Fruit fly (Drosophila melanogaster): ENCODE results near the gene HSPBAP1.
A peak's percentile ranks its signal among the peaks of the same experiment; 100 is the strongest.

Gene HSPBAP1

DNA sequence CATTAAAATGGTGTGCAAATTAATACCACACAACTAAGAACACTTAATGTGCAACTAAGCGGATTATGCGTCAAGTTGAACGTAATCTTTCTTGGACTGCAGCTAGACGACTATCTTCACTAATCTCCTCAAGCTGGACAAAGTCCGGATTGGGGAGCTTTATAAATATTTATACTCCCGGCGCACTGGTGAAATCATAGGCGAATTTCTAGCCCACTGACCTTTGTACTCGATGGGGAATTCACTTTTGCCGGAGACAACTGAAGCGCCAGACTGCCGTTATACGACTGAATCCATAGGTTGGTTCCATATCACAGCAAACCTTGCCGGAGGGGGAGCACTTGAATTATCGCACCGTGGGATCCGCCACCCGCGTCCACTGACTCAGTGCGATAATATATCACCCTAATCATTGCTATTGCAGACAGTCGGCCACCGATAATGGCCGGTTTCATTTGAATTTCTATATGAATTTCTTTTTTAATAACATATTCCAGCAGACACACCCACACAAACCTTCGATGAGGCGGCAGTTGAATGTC is 11.1 kb downstream of the HSPBAP1 start:
- TF ChIP-seq Dfd (GFP tag; optimal IDR thresholded peaks at IDR 0.05) (no peak), Rel (GFP tag; optimal IDR thresholded peaks at IDR 0.05) (no peak), Rel (tag; optimal IDR thresholded peaks at IDR 0.05) (peak; percentile 97)

DNA sequence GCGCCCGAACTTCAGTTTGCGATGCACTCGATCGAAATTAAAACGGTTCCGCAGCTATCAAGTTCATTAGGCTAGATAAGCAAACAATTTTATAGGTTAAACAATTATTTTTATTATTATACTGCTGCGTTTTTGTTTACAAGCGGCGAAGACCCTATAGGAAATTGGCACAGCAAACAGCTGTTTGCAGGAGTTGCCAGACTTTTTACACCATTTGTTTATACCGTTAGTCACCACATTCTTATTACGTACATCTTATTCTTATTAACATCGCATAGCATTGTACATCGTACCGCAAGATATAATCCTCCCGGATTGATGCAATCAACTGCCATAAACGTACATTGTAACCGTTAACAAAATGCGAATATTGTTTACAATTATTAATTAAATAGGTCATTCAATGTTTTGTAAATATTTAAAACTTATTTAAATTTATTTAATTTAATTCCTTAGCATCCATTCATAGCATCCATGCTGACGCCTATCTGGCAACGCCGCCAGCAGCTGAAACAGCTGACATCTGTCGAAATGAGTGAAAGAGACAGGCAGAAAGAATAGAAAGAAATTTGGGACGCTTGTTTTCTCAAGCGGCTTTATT is 11.6 kb downstream of the HSPBAP1 start, which contains the start of the genes CROT and CG12877:
CROT (minus strand) TSS at position 171 of the 601 bp plus-strand sequence.
CG12877 (plus strand) TSS at position 520 of the 601 bp plus-strand sequence.
- TF ChIP-seq h (GFP tag; optimal IDR thresholded peaks at IDR 0.05) (peak; percentile 62), HLH106 (tag; optimal IDR thresholded peaks at IDR 0.05) (peak; percentile 89), jim (GFP tag; optimal IDR thresholded peaks at IDR 0.05) (peak; percentile 17), br (GFP tag; optimal IDR thresholded peaks at IDR 0.05) (peak; percentile 45), Abd-B (GFP tag; optimal IDR thresholded peaks at IDR 0.05) (no peak), Dif (GFP tag; optimal IDR thresholded peaks at IDR 0.05; ENCODE audit: partially characterized antibody) (no peak), pan (optimal IDR thresholded peaks at IDR 0.05) (no peak), OdsH (GFP tag; optimal IDR thresholded peaks at IDR 0.05) (peak; percentile 65), sage (GFP tag; optimal IDR thresholded peaks at IDR 0.05) (peak; percentile 61), psq (GFP tag; optimal IDR thresholded peaks at IDR 0.05) (peak; percentile 79), fru (GFP tag; optimal IDR thresholded peaks at IDR 0.05) (peak; percentile 69), dmrt93B (GFP tag; optimal IDR thresholded peaks at IDR 0.05) (peak; percentile 77), sv (GFP tag; optimal IDR thresholded peaks at IDR 0.05) (peak; percentile 68), Hr83 (GFP tag; optimal IDR thresholded peaks at IDR 0.05; ENCODE audit: poor library complexity, severe bottlenecking) (peak; percentile 22), Hr78 (GFP tag; optimal IDR thresholded peaks at IDR 0.05) (no peak), CG9705 (GFP tag; optimal IDR thresholded peaks at IDR 0.05) (peak; percentile 83), rgr (GFP tag; optimal IDR thresholded peaks at IDR 0.05) (peak; percentile 87), ey (GFP tag; optimal IDR thresholded peaks at IDR 0.05) (peak; percentile 63), foxo (GFP tag; optimal IDR thresholded peaks at IDR 0.05) (peak in 1 of 2 experiments; percentile 87), woc (GFP tag; optimal IDR thresholded peaks at IDR 0.05) (peak; percentile 39), Sp1 (GFP tag; optimal IDR thresholded peaks at IDR 0.05) (peak; percentile 78), GATAd (GFP tag; optimal IDR thresholded peaks at IDR 0.05) (no peak)

DNA sequence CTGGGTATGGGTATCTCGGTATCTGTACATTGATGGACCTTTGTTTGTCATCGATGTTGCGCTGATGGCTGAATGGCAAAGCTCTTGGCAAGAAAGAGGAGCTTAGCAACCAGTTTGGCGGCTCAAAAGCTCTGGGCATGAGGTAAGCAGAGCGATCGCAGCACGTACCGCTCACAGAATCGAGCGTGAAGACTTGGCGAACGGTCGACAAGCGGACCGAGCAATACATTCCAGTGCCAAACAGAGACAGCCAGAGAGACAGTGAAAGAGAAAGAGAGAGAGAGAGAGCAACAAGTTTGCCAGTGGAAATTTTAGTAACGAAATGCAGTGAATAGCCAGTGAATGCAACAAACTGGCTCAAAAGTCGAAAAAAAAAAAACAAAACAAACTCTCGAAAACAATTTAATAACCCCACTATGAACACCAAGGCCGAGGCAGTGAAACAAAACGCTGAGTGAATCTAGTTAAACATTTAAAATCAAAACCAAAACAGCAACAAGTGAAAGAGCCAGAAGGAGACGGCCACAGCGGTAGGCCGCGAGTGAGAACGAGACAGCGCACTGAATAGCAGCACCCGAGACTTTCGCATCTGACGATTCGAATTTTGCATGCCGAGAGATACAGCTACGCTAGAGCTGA is 41.5 kb downstream of the HSPBAP1 start, which contains the start of gene Ets98B:
Ets98B (plus strand) TSS at position 172 of the 639 bp plus-strand sequence.
- TF ChIP-seq Hnf4 (GFP tag; optimal IDR thresholded peaks at IDR 0.05) (no peak), dmrt93B (GFP tag; optimal IDR thresholded peaks at IDR 0.05) (no peak), woc (GFP tag; optimal IDR thresholded peaks at IDR 0.05) (no peak), psq (GFP tag; optimal IDR thresholded peaks at IDR 0.05) (peak; percentile 23), Jra (GFP tag; optimal IDR thresholded peaks at IDR 0.05) (no peak), ey (GFP tag; optimal IDR thresholded peaks at IDR 0.05) (no peak), N (GFP tag; optimal IDR thresholded peaks at IDR 0.05) (no peak), lola (GFP tag; optimal IDR thresholded peaks at IDR 0.05) (no peak), fru (GFP tag; optimal IDR thresholded peaks at IDR 0.05) (no peak), GATAd (GFP tag; optimal IDR thresholded peaks at IDR 0.05) (no peak), Vsx2 (GFP tag; optimal IDR thresholded peaks at IDR 0.05; ENCODE audit: partially characterized antibody) (peak; percentile 56), h (GFP tag; optimal IDR thresholded peaks at IDR 0.05) (peak; percentile 14), Hr83 (GFP tag; optimal IDR thresholded peaks at IDR 0.05; ENCODE audit: poor library complexity, severe bottlenecking) (no peak), Abd-B (GFP tag; optimal IDR thresholded peaks at IDR 0.05) (no peak), Hr78 (GFP tag; optimal IDR thresholded peaks at IDR 0.05) (no peak), foxo (GFP tag; optimal IDR thresholded peaks at IDR 0.05) (peak in 1 of 2 experiments; percentile 5), jim (GFP tag; optimal IDR thresholded peaks at IDR 0.05) (no peak), usp (GFP tag; optimal IDR thresholded peaks at IDR 0.05) (no peak), br (GFP tag; optimal IDR thresholded peaks at IDR 0.05) (no peak), tai (GFP tag; optimal IDR thresholded peaks at IDR 0.05) (no peak), CG32264 (GFP tag; optimal IDR thresholded peaks at IDR 0.05) (no peak), sage (GFP tag; optimal IDR thresholded peaks at IDR 0.05) (no peak), sv (GFP tag; optimal IDR thresholded peaks at IDR 0.05) (no peak), Dif (GFP tag; optimal IDR thresholded peaks at IDR 0.05; ENCODE audit: partially characterized antibody) (peak; percentile 69), Myc (optimal IDR thresholded peaks at IDR 0.05) (no peak), rgr (GFP tag; optimal IDR thresholded peaks at IDR 0.05) (no peak), Mio (GFP tag; optimal IDR thresholded peaks at IDR 0.05) (no peak), pan (optimal IDR thresholded peaks at IDR 0.05) (no peak), dl (GFP tag; optimal IDR thresholded peaks at IDR 0.05; ENCODE audit: insufficient read depth in 1 of 2, partially characterized antibody in 2 of 2) (no peak), Sp1 (GFP tag; optimal IDR thresholded peaks at IDR 0.05) (no peak), OdsH (GFP tag; optimal IDR thresholded peaks at IDR 0.05) (no peak), Rel (GFP tag; optimal IDR thresholded peaks at IDR 0.05) (no peak), Rel (tag; optimal IDR thresholded peaks at IDR 0.05) (no peak), HLH106 (tag; optimal IDR thresholded peaks at IDR 0.05) (no peak), dsf (GFP tag; optimal IDR thresholded peaks at IDR 0.05; ENCODE audit: borderline replicate concordance) (no peak), Dfd (GFP tag; optimal IDR thresholded peaks at IDR 0.05) (no peak)
